Worm (Caenorhabditis elegans): ENCODE data around the gene F45E6.1.

Gene F45E6.1

ce11 chrX:12500777-12501176, 23.5 kb upstream of the F45E6.1 start (continued):
- TF ChIP-seq attf-4 (tag; optimal IDR thresholded peaks at IDR 0.05), result no peak
- TF ChIP-seq jun-1 (tag; optimal IDR thresholded peaks at IDR 0.05), result peak; percentile 24
- TF ChIP-seq ama-1 (optimal IDR thresholded peaks at IDR 0.05), result no peak
- peak; percentile 61 for TF ChIP-seq T20F7.1 (GFP tag; optimal IDR thresholded peaks at IDR 0.05)
- no peak for TF ChIP-seq Y105C5A.15 (GFP tag; IDR thresholded peaks at IDR 0.05)
- TF ChIP-seq ceh-28 (tag; optimal IDR thresholded peaks at IDR 0.05), result no peak
- TF ChIP-seq duxl-1 (tag; optimal IDR thresholded peaks at IDR 0.05; ENCODE audit: poor library complexity), result peak; percentile 48
- TF ChIP-seq rbr-2 (tag; optimal IDR thresholded peaks at IDR 0.05), result peak; percentile 27
- TF ChIP-seq dmd-8 (GFP tag; IDR thresholded peaks at IDR 0.05), result no peak
- TF ChIP-seq ztf-11 (tag; optimal IDR thresholded peaks at IDR 0.05), result no peak
- TF ChIP-seq Y5F2A.4 (GFP tag; optimal IDR thresholded peaks at IDR 0.05), result no peak
- TF ChIP-seq zag-1 (tag; optimal IDR thresholded peaks at IDR 0.05), result no peak
- TF ChIP-seq madf-9 (GFP tag; conservative IDR thresholded peaks at IDR 0.05), result no peak
- TF ChIP-seq lin-15B (tag; optimal IDR thresholded peaks at IDR 0.05), result no peak
- peak; percentile 94 for TF ChIP-seq aha-1 (tag)
- peak; percentile 78 for TF ChIP-seq lin-1 (GFP tag; IDR thresholded peaks at IDR 0.05)
- TF ChIP-seq daf-19 (GFP tag; conservative IDR thresholded peaks at IDR 0.05), result no peak
- TF ChIP-seq daf-16 (GFP tag; optimal IDR thresholded peaks at IDR 0.05), result peak in 1 of 2 experiments; percentile 70
- TF ChIP-seq daf-16 (tag; optimal IDR thresholded peaks at IDR 0.05), result peak; percentile 99
- TF ChIP-seq tag-97 (GFP tag; IDR thresholded peaks at IDR 0.05), result no peak
- no peak for TF ChIP-seq F10B5.3 (tag; optimal IDR thresholded peaks at IDR 0.05)
- no peak for TF ChIP-seq mes-2 (tag; optimal IDR thresholded peaks at IDR 0.05; ENCODE audit: poor library complexity, severe bottlenecking)

DNA sequence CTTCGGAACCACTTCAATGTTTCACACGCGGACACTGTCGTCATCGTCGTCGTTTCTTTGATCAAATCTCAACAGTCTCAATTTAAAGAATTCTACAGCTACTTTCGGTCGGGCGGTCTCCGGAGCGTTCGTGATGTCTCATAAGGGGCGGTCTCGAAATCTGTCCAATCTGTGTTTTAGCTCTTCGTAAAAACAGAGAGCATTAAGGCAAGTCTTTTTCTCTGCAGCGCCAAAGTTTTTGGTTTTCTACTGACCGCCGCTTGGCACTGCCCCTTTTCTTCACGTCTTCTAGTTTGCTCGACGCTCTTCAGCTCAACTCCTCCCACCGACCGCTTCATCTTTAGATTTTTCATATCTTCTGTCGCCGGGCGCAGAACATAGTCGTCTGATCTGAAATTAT, 15.2 kb upstream of the F45E6.1 start, which contains the start of gene lips-1:
TSS of gene lips-1 (plus strand) at position 301 of the 400 bp plus-strand sequence.
- TF ChIP-seq aha-1 (tag) (peak; percentile 75), lin-39 (tag; optimal IDR thresholded peaks at IDR 0.05) (no peak)

DNA sequence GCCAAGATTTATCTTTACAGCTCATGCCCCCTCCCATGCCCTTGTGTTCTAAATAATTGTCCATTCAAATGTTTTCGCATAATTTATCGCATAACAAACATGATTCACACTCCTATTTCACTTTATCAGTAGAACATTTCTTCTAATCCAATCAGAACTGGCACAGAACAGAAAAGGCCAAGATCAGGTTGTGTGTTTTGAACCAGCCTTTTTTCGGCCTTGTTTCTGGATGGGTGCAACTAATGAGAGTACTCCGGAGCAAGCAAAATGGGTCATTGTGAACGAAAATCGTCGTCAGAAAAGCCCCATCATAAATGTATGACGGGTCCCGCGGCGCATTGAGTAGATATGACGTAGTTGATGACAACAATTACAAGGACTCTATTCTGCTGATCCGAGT, 13.9 kb upstream of the F45E6.1 start:
- peak in 1 of 2 experiments; percentile 85 for TF ChIP-seq unc-62 (GFP tag; optimal IDR thresholded peaks at IDR 0.05 in 1 of 2)
- TF ChIP-seq unc-62 (tag; optimal IDR thresholded peaks at IDR 0.05), result no peak
- no peak for TF ChIP-seq lin-38 (GFP tag; IDR thresholded peaks at IDR 0.05)

DNA sequence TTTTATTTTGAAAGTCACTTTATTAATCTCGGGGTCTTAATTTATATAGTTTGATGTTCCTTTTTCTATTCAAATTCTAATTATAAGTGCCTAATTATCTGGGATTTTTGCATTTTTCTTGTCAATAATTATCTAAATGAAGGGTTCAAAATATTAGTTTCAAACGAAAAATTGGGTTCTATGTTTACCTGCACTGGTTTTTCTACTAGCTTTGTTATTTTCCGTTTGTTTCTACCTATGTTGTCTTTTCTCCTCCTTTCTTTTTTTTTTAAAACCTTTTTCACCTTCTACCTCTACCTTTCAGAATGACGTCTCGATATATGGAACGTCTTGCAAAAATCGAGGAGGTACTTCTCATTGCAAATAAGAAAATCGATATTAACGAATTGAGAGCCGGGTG, 7.5 kb upstream of the F45E6.1 start, which contains the start of gene tbc-13:
TSS of gene tbc-13 (plus strand) at position 301 of the 400 bp plus-strand sequence.
- TF ChIP-seq aha-1 (tag) (peak; percentile 81), nhr-102 (tag; optimal IDR thresholded peaks at IDR 0.05) (no peak)

ce11 chrX:12484078-12484477, 6.8 kb upstream of the F45E6.1 start:
- no peak for TF ChIP-seq nhr-237 (tag; optimal IDR thresholded peaks at IDR 0.05)
- TF ChIP-seq hif-1 (tag; optimal IDR thresholded peaks at IDR 0.05), result no peak
- TF ChIP-seq nhr-48 (tag; optimal IDR thresholded peaks at IDR 0.05), result no peak
- TF ChIP-seq daf-8 (GFP tag; IDR thresholded peaks at IDR 0.05), result no peak
- TF ChIP-seq lir-3 (tag; optimal IDR thresholded peaks at IDR 0.05), result no peak
- no peak for TF ChIP-seq F44E2.7 (GFP tag; IDR thresholded peaks at IDR 0.05)
- TF ChIP-seq spr-1 (tag; optimal IDR thresholded peaks at IDR 0.05), result no peak
- no peak for TF ChIP-seq duxl-1 (tag; optimal IDR thresholded peaks at IDR 0.05; ENCODE audit: poor library complexity)
- no peak for TF ChIP-seq mes-2 (tag; optimal IDR thresholded peaks at IDR 0.05; ENCODE audit: poor library complexity, severe bottlenecking)
- no peak for TF ChIP-seq mep-1 (tag; optimal IDR thresholded peaks at IDR 0.05)
- TF ChIP-seq lin-13 (GFP tag; optimal IDR thresholded peaks at IDR 0.05), result no peak
- no peak for TF ChIP-seq Y48G9A.11 (GFP tag; IDR thresholded peaks at IDR 0.05)
- no peak for TF ChIP-seq zfp-2 (tag; optimal IDR thresholded peaks at IDR 0.05)
